Fruit fly (Drosophila melanogaster) whole organism, prepupa: ENCODE data around the gene CG9328.
A peak's percentile ranks its signal among the peaks of the same experiment; 100 is the strongest.

ENCODE experiments used
- Blimp-1 ChIP-seq: fragments of 200-800 bp; sonication (Bioruptor generic); optimal IDR thresholded peaks from 3 replicates; lab custom pipeline; 2017; ENCODE audit warnings: missing biosample characterization, missing genetic modification characterization, mild to moderate bottlenecking, moderate library complexity, missing genetic modification reagents
- CG10631 ChIP-seq: fragments of 200-800 bp; sonication (Bioruptor generic); optimal IDR thresholded peaks from 2 replicates; lab custom pipeline; 2016; ENCODE audit warnings: missing biosample characterization, missing genetic modification characterization
- CG10669 ChIP-seq: fragments of 200-800 bp; sonication (Bioruptor generic); optimal IDR thresholded peaks from 3 replicates; lab custom pipeline; 2018; ENCODE audit warnings: missing biosample characterization, mild to moderate bottlenecking, missing genetic modification characterization, moderate library complexity
- CG11762 ChIP-seq: fragments of 200-800 bp; sonication (Bioruptor generic); optimal IDR thresholded peaks from 3 replicates; lab custom pipeline; 2016; ENCODE audit warnings: missing biosample characterization, missing genetic modification characterization; ENCODE audit not compliant: insufficient read depth
- CG11902 ChIP-seq: fragments of 200-800 bp; sonication (Bioruptor generic); optimal IDR thresholded peaks from 3 replicates; lab custom pipeline; 2016; ENCODE audit warnings: missing biosample characterization, missing genetic modification characterization
- CG15336 ChIP-seq: fragments of 200-800 bp; sonication (Bioruptor generic); IDR thresholded peaks from 2 replicates; pipeline ENCODE4 v1.3.6; 2022; ENCODE audit warnings: missing biosample characterization, missing genetic modification characterization
- CG16779 ChIP-seq: fragments of 200-800 bp; sonication (Bioruptor generic); optimal IDR thresholded peaks from 3 replicates; lab custom pipeline; 2017; ENCODE audit warnings: missing biosample characterization, mild to moderate bottlenecking, missing genetic modification characterization
- CG3032 ChIP-seq: fragments of 200-800 bp; optimal IDR thresholded peaks from 2 replicates; lab custom pipeline; 2019; ENCODE audit warnings: missing biosample characterization, mild to moderate bottlenecking, missing genetic modification characterization, moderate library complexity
- CG31627 ChIP-seq: fragments of 200-800 bp; sonication (Bioruptor generic); optimal IDR thresholded peaks from 3 replicates; lab custom pipeline; 2016; ENCODE audit warnings: missing biosample characterization, missing genetic modification characterization
- CG32006 ChIP-seq: fragments of 200-800 bp; sonication (Bioruptor generic); optimal IDR thresholded peaks from 3 replicates; lab custom pipeline; 2017; ENCODE audit warnings: missing biosample characterization, mild to moderate bottlenecking, missing genetic modification characterization
- CG34406 ChIP-seq: fragments of 200-800 bp; sonication (Bioruptor generic); optimal IDR thresholded peaks from 3 replicates; lab custom pipeline; 2016; ENCODE audit warnings: missing biosample characterization, missing genetic modification characterization
- CG3919 ChIP-seq: fragments of 200-800 bp; sonication (Bioruptor generic); optimal IDR thresholded peaks from 3 replicates; lab custom pipeline; 2016; ENCODE audit warnings: missing biosample characterization, missing genetic modification characterization
- CG4318 ChIP-seq: fragments of 200-800 bp; sonication (Bioruptor generic); optimal IDR thresholded peaks from 3 replicates; lab custom pipeline; 2017; ENCODE audit warnings: missing biosample characterization, mild to moderate bottlenecking, missing genetic modification characterization
- CG6163 ChIP-seq: fragments of 200-800 bp; sonication (Bioruptor generic); IDR thresholded peaks from 3 replicates; pipeline ENCODE4 v1.3.6; 2022; ENCODE audit warnings: missing biosample characterization, missing genetic modification characterization
- CG6276 ChIP-seq: fragments of 200-800 bp; sonication (Bioruptor generic); optimal IDR thresholded peaks from 2 replicates; lab custom pipeline; 2017; ENCODE audit warnings: missing biosample characterization, mild to moderate bottlenecking, missing genetic modification characterization
- CG6792 ChIP-seq: fragments of 200-800 bp; sonication (Bioruptor generic); optimal IDR thresholded peaks from 3 replicates; lab custom pipeline; 2016; ENCODE audit warnings: missing biosample characterization, missing genetic modification characterization
- CG6808 ChIP-seq: fragments of 200-800 bp; sonication (Bioruptor generic); optimal IDR thresholded peaks from 3 replicates; lab custom pipeline; 2017; ENCODE audit warnings: missing biosample characterization, missing genetic modification characterization, mild to moderate bottlenecking, moderate library complexity, missing genetic modification reagents
- CG6854 ChIP-seq: fragments of 200-800 bp; sonication (Bioruptor generic); optimal IDR thresholded peaks from 2 replicates; lab custom pipeline; 2017; ENCODE audit warnings: missing biosample characterization, mild to moderate bottlenecking, missing genetic modification characterization
- CG8119 ChIP-seq: fragments of 200-800 bp; sonication (Bioruptor generic); IDR thresholded peaks from 3 replicates; pipeline ENCODE4 v1.3.6; 2022; ENCODE audit warnings: missing biosample characterization, missing genetic modification characterization
- CG8319 ChIP-seq: fragments of 200-800 bp; sonication (Bioruptor generic); optimal IDR thresholded peaks from 3 replicates; lab custom pipeline; 2016; ENCODE audit warnings: missing biosample characterization, missing genetic modification characterization
- CG8632 ChIP-seq: fragments of 200-800 bp; sonication (Bioruptor generic); optimal IDR thresholded peaks from 3 replicates; lab custom pipeline; 2016; ENCODE audit warnings: missing biosample characterization, missing genetic modification characterization
- CG9139 ChIP-seq: fragments of 200-800 bp; sonication (Bioruptor generic); optimal IDR thresholded peaks from 3 replicates; lab custom pipeline; 2017; ENCODE audit warnings: missing biosample characterization, mild to moderate bottlenecking, missing genetic modification characterization
- Eip75B ChIP-seq: fragments of 200-800 bp; sonication (Bioruptor generic); optimal IDR thresholded peaks from 3 replicates; lab custom pipeline; 2016; ENCODE audit warnings: missing biosample characterization, missing genetic modification characterization
- Eip78C ChIP-seq: fragments of 200-800 bp; sonication (Bioruptor generic); peaks from one replicate; lab custom pipeline; 2016; ENCODE audit warnings: missing biosample characterization, missing genetic modification characterization
- Ets21C ChIP-seq: fragments of 200-800 bp; sonication (Bioruptor generic); optimal IDR thresholded peaks from 3 replicates; lab custom pipeline; 2016; ENCODE audit warnings: missing biosample characterization, missing genetic modification characterization
- Ets96B ChIP-seq: fragments of 200-800 bp; optimal IDR thresholded peaks from 2 replicates; lab custom pipeline; 2019; ENCODE audit warnings: missing biosample characterization, mild to moderate bottlenecking, missing genetic modification characterization, moderate library complexity
- Gug ChIP-seq: fragments of 200-800 bp; sonication (Bioruptor generic); IDR thresholded peaks from 2 replicates; pipeline ENCODE4 v1.3.6; 2022; ENCODE audit warnings: missing biosample characterization, missing genetic modification characterization
- Hr38 ChIP-seq: sonication (Bioruptor generic); optimal IDR thresholded peaks from 2 replicates; lab custom pipeline; 2016; ENCODE audit warnings: missing biosample characterization, missing genetic modification characterization
- Hr39 ChIP-seq: fragments of 200-800 bp; sonication (Bioruptor generic); optimal IDR thresholded peaks from 2 replicates; lab custom pipeline; 2016; ENCODE audit warnings: missing biosample characterization, missing genetic modification characterization
- Hr4 ChIP-seq: fragments of 200-800 bp; sonication (Bioruptor generic); optimal IDR thresholded peaks from 3 replicates; lab custom pipeline; 2016; ENCODE audit warnings: missing biosample characterization, missing genetic modification characterization
- Lpt ChIP-seq: fragments of 200-800 bp; sonication (Bioruptor generic); optimal IDR thresholded peaks from 3 replicates; lab custom pipeline; 2016; ENCODE audit warnings: missing biosample characterization, missing genetic modification characterization
- Met ChIP-seq: fragments of 200-800 bp; sonication (Bioruptor generic); optimal IDR thresholded peaks from 3 replicates; lab custom pipeline; 2016; ENCODE audit warnings: missing biosample characterization, missing genetic modification characterization
- OdsH ChIP-seq: fragments of 200-800 bp; sonication (Bioruptor generic); optimal IDR thresholded peaks from 3 replicates; lab custom pipeline; 2016; ENCODE audit warnings: missing biosample characterization, missing genetic modification characterization
- Sox102F ChIP-seq: fragments of 200-800 bp; sonication (Bioruptor generic); optimal IDR thresholded peaks from 2 replicates; lab custom pipeline; 2016; ENCODE audit warnings: missing biosample characterization, mild to moderate bottlenecking, missing genetic modification characterization
- Sox14 ChIP-seq: fragments of 200-800 bp; sonication (Bioruptor generic); optimal IDR thresholded peaks from 3 replicates; lab custom pipeline; 2016; ENCODE audit warnings: missing biosample characterization, missing genetic modification characterization
- Sox15 ChIP-seq: fragments of 200-800 bp; sonication (Bioruptor generic); optimal IDR thresholded peaks from 3 replicates; lab custom pipeline; 2016; ENCODE audit warnings: missing biosample characterization, missing genetic modification characterization
- achi ChIP-seq: fragments of 200-800 bp; sonication (Bioruptor generic); optimal IDR thresholded peaks from 3 replicates; lab custom pipeline; 2016; ENCODE audit warnings: missing biosample characterization, missing genetic modification characterization
- acj6 ChIP-seq: fragments of 200-800 bp; sonication (Bioruptor generic); optimal IDR thresholded peaks from 3 replicates; lab custom pipeline; 2016; ENCODE audit warnings: missing biosample characterization, missing genetic modification characterization
- dac ChIP-seq: fragments of 200-800 bp; sonication (Bioruptor generic); optimal IDR thresholded peaks from 2 replicates; lab custom pipeline; 2017; ENCODE audit warnings: missing biosample characterization, mild to moderate bottlenecking, missing genetic modification characterization
- dsx ChIP-seq: fragments of 200-800 bp; optimal IDR thresholded peaks from 3 replicates; lab custom pipeline; 2019; ENCODE audit warnings: missing biosample characterization, mild to moderate bottlenecking, missing genetic modification characterization, moderate library complexity; ENCODE audit not compliant: poor library complexity, severe bottlenecking
- eg ChIP-seq: fragments of 200-800 bp; sonication (Bioruptor generic); IDR thresholded peaks from 3 replicates; pipeline ENCODE4 v1.3.6; 2022; ENCODE audit warnings: missing biosample characterization, missing genetic modification characterization
- esn ChIP-seq: fragments of 200-800 bp; sonication (Bioruptor generic); optimal IDR thresholded peaks from 2 replicates; lab custom pipeline; 2016; ENCODE audit warnings: missing biosample characterization, mild to moderate bottlenecking, missing genetic modification characterization, moderate library complexity
- fd59A ChIP-seq: fragments of 200-800 bp; sonication (Bioruptor generic); optimal IDR thresholded peaks from 2 replicates; lab custom pipeline; 2017; ENCODE audit warnings: missing biosample characterization, mild to moderate bottlenecking, missing genetic modification characterization, missing genetic modification reagents
- lz ChIP-seq: fragments of 200-800 bp; sonication (Bioruptor generic); optimal IDR thresholded peaks from 3 replicates; lab custom pipeline; 2016; ENCODE audit warnings: missing biosample characterization, missing genetic modification characterization
- net ChIP-seq: fragments of 200-800 bp; sonication (Bioruptor generic); optimal IDR thresholded peaks from 3 replicates; lab custom pipeline; 2016; ENCODE audit warnings: missing biosample characterization, missing genetic modification characterization
- salr ChIP-seq, 2 experiments: fragments of 200-800 bp; sonication (Bioruptor generic); optimal IDR thresholded peaks; 3 replicates each; lab custom pipeline; 2016 to 2018; ENCODE audit warnings: missing biosample characterization in 2 of 2, missing genetic modification characterization in 2 of 2, mild to moderate bottlenecking in 1 of 2
- ss ChIP-seq, 2 experiments: fragments of 200-800 bp; sonication (Bioruptor generic); optimal IDR thresholded peaks; 2 replicates in 1 of 2; 3 replicates in 1 of 2; lab custom pipeline; 2017 to 2018; ENCODE audit warnings: mild to moderate bottlenecking in 2 of 2, missing biosample characterization in 2 of 2, missing genetic modification characterization in 2 of 2, moderate library complexity in 1 of 2
- topi ChIP-seq: fragments of 200-800 bp; sonication (Bioruptor generic); optimal IDR thresholded peaks from 3 replicates; lab custom pipeline; 2016; ENCODE audit warnings: missing biosample characterization, missing genetic modification characterization
- vri ChIP-seq: fragments of 200-800 bp; sonication (Bioruptor generic); optimal IDR thresholded peaks from 3 replicates; lab custom pipeline; 2016; ENCODE audit warnings: missing biosample characterization, mild to moderate bottlenecking, missing genetic modification characterization

CG9328 gene

dm6 chr2L:20840462-20841038 lies 43.0 kb downstream of the CG9328 start, which contains the start of gene CG31676:
Gene CG31676 (plus strand): TSS chr2L:20840750.
- TF ChIP-seq CG6792 (GFP tag; lab: Kevin White, UChicago) (no peak), CG8119 (GFP tag; lab: Robert Waterston, UW) (0 out of 3 replicates have a peak, but pooled peaks have one; percentile 19), CG6163 (GFP tag; lab: Robert Waterston, UW) (0 out of 3 replicates have a peak, but pooled peaks have one; percentile 36), eg (peak; percentile 5; the same call in 1 of the 3 replicates), Sox102F (no peak), Eip78C (GFP tag; lab: Kevin White, UChicago) (peak; percentile 73)

- peak; percentile 51 for TF ChIP-seq CG6276 (GFP tag; lab: Kevin White, UChicago)
- no peak for TF ChIP-seq CG34406 (GFP tag; lab: Kevin White, UChicago)
- TF ChIP-seq CG11902 (GFP tag; lab: Kevin White, UChicago), result no peak
- TF ChIP-seq Eip75B (GFP tag; lab: Kevin White, UChicago), result no peak
- peak; percentile 64 for TF ChIP-seq eg
- no peak for TF ChIP-seq ss (GFP tag; optimal IDR thresholded peaks at IDR 0.05; lab: Kevin White, UChicago)
- TF ChIP-seq CG3032 (tag; lab: Kevin White, UChicago), result no peak
- TF ChIP-seq CG32006 (GFP tag; lab: Kevin White, UChicago), result peak; percentile 72
- no peak for TF ChIP-seq CG10631 (GFP tag; lab: Kevin White, UChicago)
- TF ChIP-seq CG6808 (GFP tag; lab: Kevin White, UChicago), result no peak
- no peak for TF ChIP-seq lz
- no peak for TF ChIP-seq Hr39 (GFP tag; lab: Kevin White, UChicago)
- no peak for TF ChIP-seq Ets96B
- TF ChIP-seq Hr4 (GFP tag; lab: Kevin White, UChicago), result peak; percentile 69
- no peak for TF ChIP-seq esn (GFP tag; lab: Kevin White, UChicago)
- no peak for TF ChIP-seq dsx (GFP tag; lab: Kevin White, UChicago)
- no peak for TF ChIP-seq Blimp-1 (GFP tag; lab: Kevin White, UChicago)
- no peak for TF ChIP-seq CG3919
- TF ChIP-seq OdsH, result peak; percentile 25
- TF ChIP-seq Hr38 (GFP tag; lab: Kevin White, UChicago), result no peak
- no peak for TF ChIP-seq topi (GFP tag; lab: Kevin White, UChicago)
- TF ChIP-seq Ets21C (GFP tag; lab: Kevin White, UChicago), result no peak
- peak; percentile 51; the same call in 2 of the 3 replicates for TF ChIP-seq CG8119 (GFP tag; lab: Robert Waterston, UW)
- TF ChIP-seq Sox14 (GFP tag; lab: Kevin White, UChicago), result no peak
- no peak for TF ChIP-seq CG16779
- no peak for TF ChIP-seq CG6792 (GFP tag; lab: Kevin White, UChicago)
- TF ChIP-seq vri, result no peak
- TF ChIP-seq CG4318 (GFP tag; lab: Kevin White, UChicago), result peak; percentile 28
- peak; percentile 15 for TF ChIP-seq achi
- peak in 1 of 2 experiments; percentile 57 for TF ChIP-seq salr (GFP tag; optimal IDR thresholded peaks at IDR 0.05; lab: Kevin White, UChicago)
- TF ChIP-seq CG31627, result no peak
- TF ChIP-seq CG10669, result no peak
- no peak for TF ChIP-seq Gug (GFP tag; lab: Robert Waterston, UW)
- no peak for TF ChIP-seq CG9139 (GFP tag; lab: Kevin White, UChicago)
- no peak for TF ChIP-seq CG6163 (GFP tag; lab: Robert Waterston, UW)
- TF ChIP-seq CG8319 (GFP tag; lab: Kevin White, UChicago), result no peak
- TF ChIP-seq CG11762 (GFP tag; lab: Kevin White, UChicago), result no peak
- no peak for TF ChIP-seq Sox15
- no peak for TF ChIP-seq dac (GFP tag; lab: Kevin White, UChicago)
- TF ChIP-seq acj6 (GFP tag; lab: Kevin White, UChicago), result no peak
- no peak for TF ChIP-seq fd59A
- no peak for TF ChIP-seq Met (GFP tag; lab: Kevin White, UChicago)
- TF ChIP-seq Lpt, result peak; percentile 11
- peak; percentile 4 for TF ChIP-seq net (GFP tag; lab: Kevin White, UChicago)
- peak; percentile 64 for TF ChIP-seq Eip78C (GFP tag; lab: Kevin White, UChicago)
- TF ChIP-seq CG6854, result no peak
- peak; percentile 59 for TF ChIP-seq CG15336
- no peak for TF ChIP-seq CG8632 (GFP tag; lab: Kevin White, UChicago)
Measured at dm6 chr2L:20844381-20844780, 46.9 kb downstream of the CG9328 start.
